Worm (Caenorhabditis elegans): ENCODE measurements around the gene T26A5.6.

T26A5.6 gene

DNA sequence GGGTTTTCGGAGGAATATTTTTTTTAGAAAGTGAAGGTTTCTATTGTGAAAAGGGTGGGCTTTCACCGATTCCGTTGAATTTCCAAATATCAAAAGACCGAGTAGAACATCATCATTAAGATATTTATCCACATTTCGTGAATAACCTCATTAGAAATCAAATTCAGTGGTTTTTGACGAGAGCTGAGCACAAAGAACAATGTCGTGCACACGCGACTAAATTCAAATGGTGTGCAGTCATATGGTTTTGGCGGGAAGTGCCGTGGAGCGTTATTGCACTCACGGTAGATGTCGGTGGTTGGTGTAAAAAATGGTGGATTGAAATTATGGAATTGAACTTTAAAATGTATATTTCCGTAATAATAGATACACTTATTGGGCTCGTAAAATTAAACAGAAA, 2.2 kb upstream of the T26A5.6 start (continued):
- no peak for TF ChIP-seq mxl-3 (GFP tag; optimal IDR thresholded peaks at IDR 0.05)
- TF ChIP-seq zfp-3 (GFP tag; conservative IDR thresholded peaks at IDR 0.05): no peak
- TF ChIP-seq ces-1 (GFP tag; optimal IDR thresholded peaks at IDR 0.05): no peak
- TF ChIP-seq nhr-41 (GFP tag; IDR thresholded peaks at IDR 0.05): no peak
- peak; percentile 5 for TF ChIP-seq dve-1 (tag; optimal IDR thresholded peaks at IDR 0.05; ENCODE audit: insufficient read depth)
- TF ChIP-seq spr-1 (tag; optimal IDR thresholded peaks at IDR 0.05): no peak
- no peak for TF ChIP-seq dmd-8 (GFP tag; IDR thresholded peaks at IDR 0.05)
- TF ChIP-seq ztf-11 (tag; optimal IDR thresholded peaks at IDR 0.05): no peak
- no peak for TF ChIP-seq nhr-10 (tag; optimal IDR thresholded peaks at IDR 0.05)
- TF ChIP-seq ZK337.2 (GFP tag; IDR thresholded peaks at IDR 0.05): no peak
- TF ChIP-seq nhr-48 (tag; optimal IDR thresholded peaks at IDR 0.05): no peak
- no peak for TF ChIP-seq attf-4 (tag; optimal IDR thresholded peaks at IDR 0.05)
- no peak for TF ChIP-seq nhr-111 (GFP tag; optimal IDR thresholded peaks at IDR 0.05)
- peak; percentile 58 for TF ChIP-seq dpl-1 (GFP tag; optimal IDR thresholded peaks at IDR 0.05)
- TF ChIP-seq mdl-1 (tag; optimal IDR thresholded peaks at IDR 0.05): no peak
- no peak for TF ChIP-seq F49E8.2 (tag; optimal IDR thresholded peaks at IDR 0.05; ENCODE audit: borderline replicate concordance)
- TF ChIP-seq aly-2 (tag; optimal IDR thresholded peaks at IDR 0.05): no peak
- no peak for TF ChIP-seq lin-39 (tag; optimal IDR thresholded peaks at IDR 0.05)
- TF ChIP-seq lin-38 (GFP tag; IDR thresholded peaks at IDR 0.05): peak; percentile 39; the same call in 1 of the 2 replicates
- no peak for TF ChIP-seq fos-1 (tag; optimal IDR thresholded peaks at IDR 0.05)
- TF ChIP-seq ama-1 (optimal IDR thresholded peaks at IDR 0.05): no peak
- TF ChIP-seq cey-2 (tag; optimal IDR thresholded peaks at IDR 0.05; ENCODE audit: borderline replicate concordance, insufficient read depth): no peak
- TF ChIP-seq ceh-82 (tag; optimal IDR thresholded peaks at IDR 0.05): no peak
- no peak for TF ChIP-seq zag-1 (tag; optimal IDR thresholded peaks at IDR 0.05)
- peak; percentile 5 for TF ChIP-seq mes-2 (tag; optimal IDR thresholded peaks at IDR 0.05; ENCODE audit: poor library complexity, severe bottlenecking)

DNA sequence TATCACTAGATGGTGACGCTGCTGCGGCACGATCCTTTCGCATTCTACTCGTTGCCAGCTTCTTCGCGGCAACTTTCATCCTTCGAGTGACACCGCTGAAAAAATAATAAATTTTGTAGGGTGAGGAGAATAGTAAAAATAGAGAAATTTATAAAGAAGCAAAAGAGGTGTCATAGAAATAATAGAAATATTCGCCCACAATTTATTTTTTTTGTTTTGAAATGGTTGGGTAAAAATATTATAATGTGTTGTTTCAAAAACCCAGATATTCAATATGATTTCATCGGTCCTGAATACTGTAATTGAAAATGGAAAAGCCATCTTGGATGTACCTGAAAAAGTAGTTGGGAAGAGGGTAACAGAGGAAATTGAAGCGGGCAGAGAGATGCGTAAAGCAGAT, 1.8 kb upstream of the T26A5.6 start, which contains the start of gene set-1:
set-1 (minus strand) TSS at position 101 of the 400 bp plus-strand sequence.
- TF ChIP-seq hmg-1.1 (GFP tag; IDR thresholded peaks at IDR 0.05) (no peak), zfp-2 (tag; optimal IDR thresholded peaks at IDR 0.05) (no peak), hlh-30 (tag; optimal IDR thresholded peaks at IDR 0.05; ENCODE audit: insufficient read depth) (no peak), T26A8.4 (GFP tag; IDR thresholded peaks at IDR 0.05) (no peak), R02D3.7 (tag; optimal IDR thresholded peaks at IDR 0.05) (no peak), ces-1 (GFP tag; optimal IDR thresholded peaks at IDR 0.05) (no peak), daf-16 (GFP tag; optimal IDR thresholded peaks at IDR 0.05) (no peak), daf-16 (tag; optimal IDR thresholded peaks at IDR 0.05) (no peak), F49E8.2 (tag; optimal IDR thresholded peaks at IDR 0.05; ENCODE audit: borderline replicate concordance) (no peak), nhr-102 (tag; optimal IDR thresholded peaks at IDR 0.05) (no peak), nhr-237 (tag; optimal IDR thresholded peaks at IDR 0.05) (no peak), fkh-10 (GFP tag; optimal IDR thresholded peaks at IDR 0.05) (no peak), pqm-1 (tag; optimal IDR thresholded peaks at IDR 0.05) (no peak), F37D6.2 (tag; optimal IDR thresholded peaks at IDR 0.05) (no peak), madf-5 (GFP tag; IDR thresholded peaks at IDR 0.05) (no peak), pha-4 (GFP tag; IDR thresholded peaks at IDR 0.05) (no peak), pha-4 (tag; optimal IDR thresholded peaks at IDR 0.05) (no peak), madf-9 (GFP tag; conservative IDR thresholded peaks at IDR 0.05) (no peak), hlh-11 (tag; optimal IDR thresholded peaks at IDR 0.05) (no peak), lin-15B (tag; optimal IDR thresholded peaks at IDR 0.05) (no peak)

Measured in whole organism, L4 larva.